Fruit fly (Drosophila melanogaster): ENCODE results near the gene Hmgcr.

DNA sequence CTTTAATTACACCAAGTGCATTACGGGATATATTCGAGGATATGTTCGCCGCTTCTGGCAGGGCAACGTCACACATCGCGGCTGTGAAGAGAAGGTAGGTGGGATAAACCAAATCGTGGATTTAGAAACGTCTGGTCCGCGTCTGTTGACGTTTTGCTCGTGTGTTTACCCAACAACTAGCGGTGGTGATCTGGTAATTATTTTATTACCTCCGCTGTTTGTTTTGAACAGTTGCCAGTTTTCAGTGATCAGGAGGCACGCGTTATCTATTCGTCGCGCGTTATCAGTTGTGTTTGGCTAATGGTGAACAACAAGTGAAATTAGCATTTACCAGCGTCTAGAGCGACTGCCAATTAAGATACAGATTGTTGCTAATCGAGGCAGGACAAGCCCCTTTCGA lies 4.1 kb upstream of the Hmgcr start:
- no peak for TF ChIP-seq psq (GFP tag; optimal IDR thresholded peaks at IDR 0.05)
- no peak for TF ChIP-seq CG17912 (GFP tag; optimal IDR thresholded peaks at IDR 0.05)
- no peak for TF ChIP-seq CG11696 (GFP tag; IDR thresholded peaks at IDR 0.05)
- TF ChIP-seq CG4820 (GFP tag; optimal IDR thresholded peaks at IDR 0.05): no peak
- no peak for TF ChIP-seq h (optimal IDR thresholded peaks at IDR 0.05)
- no peak for TF ChIP-seq CG18764 (GFP tag; optimal IDR thresholded peaks at IDR 0.05)
- no peak for TF ChIP-seq CG6175 (GFP tag; IDR thresholded peaks at IDR 0.05)
- peak; percentile 28; the same call in 1 of the 3 replicates for TF ChIP-seq gce (GFP tag; IDR thresholded peaks at IDR 0.05)
- 0 out of 4 replicates have a peak, but pooled peaks have one; percentile 17 for TF ChIP-seq chinmo (GFP tag; IDR thresholded peaks at IDR 0.05; ENCODE audit: partially characterized antibody)
- TF ChIP-seq jing (GFP tag; optimal IDR thresholded peaks at IDR 0.05): no peak
- no peak for TF ChIP-seq Chrac-16 (GFP tag; optimal IDR thresholded peaks at IDR 0.05)
- TF ChIP-seq dm (GFP tag; optimal IDR thresholded peaks at IDR 0.05): no peak
- TF ChIP-seq sqz (GFP tag; optimal IDR thresholded peaks at IDR 0.05): peak; percentile 10
- TF ChIP-seq pho (GFP tag; optimal IDR thresholded peaks at IDR 0.05): peak; percentile 52
